Worm (Caenorhabditis elegans): ENCODE data around the gene Y73F8A.5.

DNA sequence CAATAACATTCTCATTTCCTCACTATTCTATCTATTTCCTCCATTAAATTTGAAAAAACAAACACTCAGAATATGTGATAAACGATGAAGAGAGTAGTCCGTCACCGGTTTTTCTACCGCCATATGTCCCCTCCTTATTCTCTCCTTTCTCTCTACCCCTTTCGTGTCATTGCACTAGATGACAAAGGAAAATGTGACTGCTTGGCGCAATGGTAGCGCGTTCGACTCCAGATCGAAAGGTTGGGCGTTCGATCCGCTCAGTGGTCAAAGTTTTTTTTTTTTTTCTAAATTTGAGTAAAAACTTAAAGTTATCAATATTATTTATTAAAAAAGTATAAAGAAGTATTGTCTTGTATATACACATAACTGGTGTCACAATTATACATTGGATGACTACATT, 29.8 kb downstream of the Y73F8A.5 start:
- TF ChIP-seq lin-39 (tag; optimal IDR thresholded peaks at IDR 0.05) (no peak), mdl-1 (tag; optimal IDR thresholded peaks at IDR 0.05) (no peak), unc-39 (tag; optimal IDR thresholded peaks at IDR 0.05) (no peak), nhr-42 (GFP tag; IDR thresholded peaks at IDR 0.05) (0 out of 2 replicates have a peak, but pooled peaks have one; percentile 24), nhr-76 (tag; optimal IDR thresholded peaks at IDR 0.05) (no peak)
